Worm (Caenorhabditis elegans) whole organism, L4 larva: ENCODE measurements around the gene ZC13.10.
A peak's percentile ranks its signal among the peaks of the same experiment; 100 is the strongest.

ENCODE experiments used
- F26F4.8 ChIP-seq: fragments of 200-800 bp; sonication (Bioruptor generic); conservative IDR thresholded peaks from 2 replicates; pipeline ENCODE4 v1.3.6; 2022; ENCODE audit warnings: missing genetic modification characterization, missing compliant biosample characterization
- F44E2.7 ChIP-seq: fragments of 200-800 bp; sonication (Bioruptor generic); IDR thresholded peaks from 2 replicates; pipeline ENCODE4 v2.1.2; 2022; ENCODE audit warnings: missing genetic modification characterization, missing compliant biosample characterization
- R02D3.7 ChIP-seq: fragments of 150-350 bp; sonication (generic microtip); optimal IDR thresholded peaks from 3 replicates; lab custom pipeline; 2014; ENCODE audit warnings: missing biosample characterization, missing genetic modification characterization
- T26A8.4 ChIP-seq: fragments of 200-800 bp; sonication (Bioruptor generic); IDR thresholded peaks from 2 replicates; pipeline ENCODE4 v1.3.6; 2022; ENCODE audit warnings: missing genetic modification characterization, missing compliant biosample characterization
- Y105C5A.15 ChIP-seq: fragments of 200-800 bp; sonication (Bioruptor generic); IDR thresholded peaks from 2 replicates; pipeline ENCODE4 v1.3.6; 2022; ENCODE audit warnings: missing genetic modification characterization, missing compliant biosample characterization
- Y48G9A.11 ChIP-seq: fragments of 200-800 bp; sonication (Bioruptor generic); IDR thresholded peaks from 2 replicates; pipeline ENCODE4 v1.3.6; 2022; ENCODE audit warnings: missing genetic modification reagents, missing genetic modification characterization, missing compliant biosample characterization
- Y75B8A.6 ChIP-seq: fragments of 200-800 bp; sonication (Bioruptor generic); IDR thresholded peaks from 2 replicates; pipeline ENCODE4 v1.3.6; 2022; ENCODE audit warnings: missing genetic modification reagents, missing genetic modification characterization, missing compliant biosample characterization
- ZK546.5 ChIP-seq, 2 experiments: sonication (generic microtip); optimal IDR thresholded peaks; 2 replicates each; lab custom pipeline; 2017; ENCODE audit warnings: missing biosample characterization in 2 of 2, missing genetic modification characterization in 2 of 2
- aha-1 ChIP-seq: fragments of 150-350 bp; peaks from one replicate; lab custom pipeline; 2014; ENCODE audit warnings: missing biosample characterization, missing genetic modification characterization
- aly-2 ChIP-seq: sonication (generic microtip); optimal IDR thresholded peaks from 2 replicates; lab custom pipeline; 2018; ENCODE audit warnings: missing biosample characterization, missing genetic modification characterization
- ama-1 ChIP-seq: fragments of 150-350 bp; optimal IDR thresholded peaks from 2 replicates; lab custom pipeline; 2014; ENCODE audit warnings: inconsistent platforms, mixed read lengths
- arid-1 ChIP-seq: fragments of 200-800 bp; sonication (Bioruptor generic); conservative IDR thresholded peaks from 2 replicates; pipeline ENCODE4 v1.3.6; 2022; ENCODE audit warnings: missing genetic modification reagents, missing genetic modification characterization, missing compliant biosample characterization
- attf-4 ChIP-seq: sonication (generic microtip); optimal IDR thresholded peaks from 3 replicates; lab custom pipeline; 2017; ENCODE audit warnings: missing biosample characterization, missing genetic modification characterization
- ceh-20 ChIP-seq: fragments of 200-800 bp; sonication (Bioruptor generic); IDR thresholded peaks from 2 replicates; pipeline ENCODE4 v1.3.6; 2022; ENCODE audit warnings: missing genetic modification reagents, missing genetic modification characterization, missing compliant biosample characterization
- ceh-28 ChIP-seq: fragments of 150-350 bp; optimal IDR thresholded peaks from 2 replicates; lab custom pipeline; 2014; ENCODE audit warnings: missing biosample characterization, missing genetic modification reagents, missing genetic modification characterization
- ceh-82 ChIP-seq: sonication (generic microtip); optimal IDR thresholded peaks from 2 replicates; lab custom pipeline; 2017; ENCODE audit warnings: missing biosample characterization, missing genetic modification characterization
- ces-1 ChIP-seq: fragments of 150-350 bp; sonication (generic microtip); optimal IDR thresholded peaks from 4 replicates; lab custom pipeline; 2014; ENCODE audit warnings: missing biosample characterization, missing genetic modification reagents, missing genetic modification characterization
- daf-12 ChIP-seq: fragments of 150-350 bp; optimal IDR thresholded peaks from 2 replicates; lab custom pipeline; 2014; ENCODE audit warnings: missing biosample characterization, missing genetic modification reagents, missing genetic modification characterization
- daf-16 ChIP-seq, 3 experiments: sonication (generic microtip); optimal IDR thresholded peaks; 2 replicates each; lab custom pipeline; 2016 to 2017; ENCODE audit warnings: missing genetic modification characterization in 3 of 3, missing genetic modification reagents in 3 of 3, mild to moderate bottlenecking in 2 of 3, missing compliant biosample characterization in 2 of 3, missing biosample characterization in 1 of 3, moderate library complexity in 1 of 3
- dmd-9 ChIP-seq: fragments of 200-800 bp; sonication (Bioruptor generic); IDR thresholded peaks from 2 replicates; pipeline ENCODE4 v1.3.6; 2022; ENCODE audit warnings: missing genetic modification reagents, missing genetic modification characterization, missing compliant biosample characterization
- dve-1 ChIP-seq: sonication (generic microtip); optimal IDR thresholded peaks from 2 replicates; lab custom pipeline; 2017; ENCODE audit warnings: antibody characterized with exemption, mild to moderate bottlenecking, missing genetic modification characterization, missing compliant biosample characterization; ENCODE audit not compliant: insufficient read depth
- egl-43 ChIP-seq: fragments of 200-800 bp; sonication (Bioruptor generic); IDR thresholded peaks from 2 replicates; pipeline ENCODE4 v1.3.6; 2022; ENCODE audit warnings: missing genetic modification reagents, missing genetic modification characterization, missing compliant biosample characterization
- fkh-10 ChIP-seq: fragments of 150-350 bp; optimal IDR thresholded peaks from 2 replicates; lab custom pipeline; 2014; ENCODE audit warnings: missing biosample characterization, missing genetic modification reagents, missing genetic modification characterization
- fos-1 ChIP-seq: fragments of 150-350 bp; optimal IDR thresholded peaks from 2 replicates; lab custom pipeline; 2014; ENCODE audit warnings: missing biosample characterization, missing genetic modification characterization
- hmg-1.1 ChIP-seq: fragments of 200-800 bp; sonication (Bioruptor generic); IDR thresholded peaks from 2 replicates; pipeline ENCODE4 v1.3.6; 2022; ENCODE audit warnings: missing genetic modification reagents, missing genetic modification characterization, missing compliant biosample characterization
- jun-1 ChIP-seq: fragments of 150-350 bp; optimal IDR thresholded peaks from 2 replicates; lab custom pipeline; 2014; ENCODE audit warnings: missing biosample characterization, missing genetic modification reagents, missing genetic modification characterization
- lim-7 ChIP-seq: fragments of 200-800 bp; sonication (Bioruptor generic); IDR thresholded peaks from 2 replicates; pipeline ENCODE4 v1.3.6; 2022; ENCODE audit warnings: missing genetic modification characterization, missing compliant biosample characterization
- lin-1 ChIP-seq: fragments of 200-800 bp; sonication (Bioruptor generic); IDR thresholded peaks from 2 replicates; pipeline ENCODE4 v1.3.6; 2022; ENCODE audit warnings: missing genetic modification reagents, missing genetic modification characterization, missing compliant biosample characterization
- lir-3 ChIP-seq: sonication (generic microtip); optimal IDR thresholded peaks from 2 replicates; lab custom pipeline; 2016; ENCODE audit warnings: mild to moderate bottlenecking, missing genetic modification characterization, missing compliant biosample characterization
- lsy-2 ChIP-seq, 2 experiments: fragments of 150-350 bp in 1 of 2; sonication (generic microtip) in 1 of 2; optimal IDR thresholded peaks; 2 replicates each; lab custom pipeline; 2014 to 2017; ENCODE audit warnings: missing biosample characterization in 2 of 2, missing genetic modification characterization in 2 of 2
- mdt-29 ChIP-seq: fragments of 200-800 bp; sonication (Bioruptor generic); IDR thresholded peaks from 2 replicates; pipeline ENCODE4 v1.3.6; 2022; ENCODE audit warnings: missing genetic modification reagents, missing genetic modification characterization, missing compliant biosample characterization
- mep-1 ChIP-seq: fragments of 150-350 bp; sonication (generic microtip); optimal IDR thresholded peaks from 3 replicates; lab custom pipeline; 2014; ENCODE audit warnings: missing biosample characterization, missing genetic modification characterization
- mxl-2 ChIP-seq: fragments of 200-800 bp; sonication (Bioruptor generic); conservative IDR thresholded peaks from 2 replicates; pipeline ENCODE4 v1.3.6; 2022; ENCODE audit warnings: missing genetic modification reagents, missing genetic modification characterization, missing compliant biosample characterization
- nhr-11 ChIP-seq: fragments of 150-350 bp; optimal IDR thresholded peaks from 2 replicates; lab custom pipeline; 2014; ENCODE audit warnings: missing biosample characterization, missing genetic modification characterization
- nhr-111 ChIP-seq: fragments of 200-800 bp; sonication (Bioruptor generic); optimal IDR thresholded peaks from 2 replicates; lab custom pipeline; 2018; ENCODE audit warnings: mild to moderate bottlenecking, missing genetic modification characterization, missing compliant biosample characterization
- nhr-25 ChIP-seq: sonication (generic microtip); optimal IDR thresholded peaks from 2 replicates; lab custom pipeline; 2017; ENCODE audit warnings: missing genetic modification characterization, mild to moderate bottlenecking, missing compliant biosample characterization, antibody characterized with exemption, moderate library complexity, borderline replicate concordance; ENCODE audit not compliant: insufficient read depth
- nhr-41 ChIP-seq: fragments of 200-800 bp; sonication (Bioruptor generic); IDR thresholded peaks from 2 replicates; pipeline ENCODE4 v1.3.6; 2022; ENCODE audit warnings: missing genetic modification reagents, missing genetic modification characterization, missing compliant biosample characterization
- nhr-42 ChIP-seq: fragments of 200-800 bp; sonication (Bioruptor generic); IDR thresholded peaks from 2 replicates; pipeline ENCODE4 v1.3.6; 2022; ENCODE audit warnings: missing genetic modification characterization, missing compliant biosample characterization
- nhr-6 ChIP-seq: fragments of 150-350 bp; optimal IDR thresholded peaks from 2 replicates; lab custom pipeline; 2014; ENCODE audit warnings: missing biosample characterization, missing genetic modification characterization
- nhr-76 ChIP-seq: fragments of 150-350 bp; optimal IDR thresholded peaks from 2 replicates; lab custom pipeline; 2014; ENCODE audit warnings: missing biosample characterization, missing genetic modification characterization
- pqm-1 ChIP-seq: sonication (generic microtip); optimal IDR thresholded peaks from 2 replicates; lab custom pipeline; 2017; ENCODE audit warnings: missing biosample characterization, missing genetic modification characterization
- set-16 ChIP-seq: fragments of 200-800 bp; sonication (Bioruptor generic); IDR thresholded peaks from 2 replicates; pipeline ENCODE4 v1.3.6; 2022; ENCODE audit warnings: missing genetic modification reagents, missing genetic modification characterization, missing compliant biosample characterization
- skn-1 ChIP-seq: fragments of 150-350 bp; optimal IDR thresholded peaks from 2 replicates; lab custom pipeline; 2014; ENCODE audit warnings: missing biosample characterization, missing genetic modification characterization
- unc-130 ChIP-seq: sonication (generic microtip); optimal IDR thresholded peaks from 2 replicates; lab custom pipeline; 2016; ENCODE audit warnings: missing genetic modification reagents, missing genetic modification characterization, missing compliant biosample characterization
- unc-39 ChIP-seq: sonication (generic microtip); optimal IDR thresholded peaks from 2 replicates; lab custom pipeline; 2017; ENCODE audit warnings: missing biosample characterization, missing genetic modification characterization
- zag-1 ChIP-seq: fragments of 150-350 bp; optimal IDR thresholded peaks from 2 replicates; lab custom pipeline; 2014; ENCODE audit warnings: missing biosample characterization, missing genetic modification characterization
- zip-11 ChIP-seq: fragments of 200-800 bp; sonication (Bioruptor generic); IDR thresholded peaks from 2 replicates; pipeline ENCODE4 v1.3.6; 2022; ENCODE audit warnings: missing genetic modification characterization, missing compliant biosample characterization
- ztf-11 ChIP-seq: fragments of 150-350 bp; optimal IDR thresholded peaks from 2 replicates; lab custom pipeline; 2014; ENCODE audit warnings: missing biosample characterization, missing genetic modification characterization

Gene ZC13.10

DNA sequence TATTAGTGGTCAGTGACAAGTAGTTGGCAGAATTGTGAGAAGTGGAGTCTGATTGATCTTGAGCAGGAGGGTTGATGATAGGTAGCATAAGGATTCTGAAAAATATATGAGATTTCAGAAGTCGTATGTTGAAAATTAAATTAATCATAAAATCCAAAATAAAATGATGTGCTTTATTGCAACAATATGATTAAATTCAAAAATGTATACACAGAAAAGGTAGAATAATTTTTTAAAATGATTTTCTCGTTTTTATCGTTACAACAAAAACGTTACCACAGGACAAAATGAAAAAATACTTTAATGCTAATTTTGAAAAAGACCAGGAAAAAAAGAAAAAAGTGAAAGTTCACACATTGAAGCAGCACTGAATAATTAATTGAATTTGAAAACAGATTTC, at the start of gene ZC13.10:
ZC13.10 (minus strand) TSS at position 101 of the 400 bp plus-strand sequence.
- TF ChIP-seq T26A8.4 (GFP tag; lab: Robert Waterston, UW) (no peak), nhr-41 (GFP tag; lab: Robert Waterston, UW) (no peak), ztf-11 (no peak), Y75B8A.6 (GFP tag; lab: Robert Waterston, UW) (no peak), R02D3.7 (no peak), skn-1 (tag; lab: Kevin White, UChicago) (no peak), ceh-28 (tag; lab: Kevin White, UChicago) (no peak), unc-39 (no peak), mep-1 (tag; lab: Kevin White, UChicago) (no peak), mxl-2 (GFP tag; lab: Robert Waterston, UW) (no peak), set-16 (GFP tag; lab: Robert Waterston, UW) (no peak), unc-130 (GFP tag; lab: Kevin White, UChicago) (no peak), lin-1 (GFP tag; lab: Robert Waterston, UW) (no peak), nhr-42 (GFP tag; lab: Robert Waterston, UW) (no peak), nhr-111 (GFP tag; lab: Kevin White, UChicago) (no peak), lir-3 (tag; lab: Kevin White, UChicago) (no peak), ZK546.5 (tag; optimal IDR thresholded peaks at IDR 0.05; lab: Kevin White, UChicago) (no peak), ama-1 (lab: Kevin White, UChicago) (no peak)

- TF ChIP-seq Y48G9A.11 (no peak), lin-1 (GFP tag; lab: Robert Waterston, UW) (no peak), ceh-20 (GFP tag; lab: Robert Waterston, UW) (no peak), pqm-1 (tag; lab: Kevin White, UChicago) (no peak)
Observed at ce11 chrX:950482-950881, 48.1 kb upstream of the ZC13.10 start, which contains the start of gene arr-1. Gene arr-1, plus strand, starts transcription at chrX:950782.

DNA sequence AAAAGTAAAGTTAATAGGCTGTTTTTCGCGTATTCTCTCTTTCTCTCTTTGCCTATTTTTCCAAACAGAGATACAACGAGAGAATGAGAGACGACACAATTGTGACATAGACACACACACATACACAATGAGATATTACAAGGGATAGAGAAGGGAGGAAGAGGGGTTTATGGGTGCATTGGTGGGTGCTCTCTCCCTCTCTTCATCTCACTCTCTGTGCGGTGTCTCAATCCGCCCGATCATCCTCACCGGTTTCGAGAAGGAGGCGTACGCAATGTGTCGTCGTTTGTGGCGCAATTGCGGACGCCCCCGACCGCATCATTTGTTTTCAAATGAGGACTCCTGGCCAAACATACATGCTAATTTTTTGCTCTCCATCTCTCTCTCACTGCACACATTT, 47.1 kb upstream of the ZC13.10 start:
- TF ChIP-seq egl-43 (GFP tag; lab: Robert Waterston, UW) (peak; percentile 97), ceh-82 (tag; lab: Kevin White, UChicago) (no peak), lim-7 (0 out of 2 replicates have a peak, but pooled peaks have one; percentile 46), aha-1 (peak; percentile 98), unc-39 (no peak), ztf-11 (no peak), F26F4.8 (GFP tag; lab: Robert Waterston, UW) (no peak), zip-11 (GFP tag; lab: Robert Waterston, UW) (no peak), dmd-9 (no peak), mdt-29 (GFP tag; lab: Robert Waterston, UW) (peak; percentile 32; the same call in 1 of the 2 replicates), nhr-6 (tag; lab: Kevin White, UChicago) (no peak), nhr-41 (GFP tag; lab: Robert Waterston, UW) (no peak), daf-16 (GFP tag; optimal IDR thresholded peaks at IDR 0.05; lab: Kevin White, UChicago) (peak in 1 of 2 experiments; percentile 74), daf-16 (tag; optimal IDR thresholded peaks at IDR 0.05; lab: Kevin White, UChicago) (peak; percentile 39), jun-1 (no peak), hmg-1.1 (GFP tag; lab: Robert Waterston, UW) (peak; percentile 89), fos-1 (tag; lab: Kevin White, UChicago) (no peak), nhr-111 (GFP tag; lab: Kevin White, UChicago) (no peak), aly-2 (tag; lab: Kevin White, UChicago) (no peak), dve-1 (peak; percentile 89), fkh-10 (peak; percentile 93), T26A8.4 (GFP tag; lab: Robert Waterston, UW) (peak; percentile 83), arid-1 (GFP tag; lab: Robert Waterston, UW) (peak; percentile 68), daf-12 (tag; lab: Kevin White, UChicago) (no peak), Y105C5A.15 (no peak), ama-1 (lab: Kevin White, UChicago) (no peak), ZK546.5 (tag; optimal IDR thresholded peaks at IDR 0.05; lab: Kevin White, UChicago) (peak in 1 of 2 experiments; percentile 11), zag-1 (tag; lab: Kevin White, UChicago) (peak; percentile 68), nhr-11 (peak; percentile 94), nhr-76 (tag; lab: Kevin White, UChicago) (no peak), attf-4 (tag; lab: Kevin White, UChicago) (no peak), nhr-25 (tag; lab: Kevin White, UChicago) (peak; percentile 53), F44E2.7 (no peak), ces-1 (GFP tag; lab: Kevin White, UChicago) (peak; percentile 36), lsy-2 (tag; optimal IDR thresholded peaks at IDR 0.05; lab: Kevin White, UChicago) (peak; percentile 81 to 88), mxl-2 (GFP tag; lab: Robert Waterston, UW) (no peak)
